Fruit fly (Drosophila melanogaster): Measurements from ENCODE around the gene Wdr62.

- TF ChIP-seq toe (GFP tag; optimal IDR thresholded peaks at IDR 0.05) (peak; percentile 16), cnc (optimal IDR thresholded peaks at IDR 0.05) (no peak), Mnt (GFP tag; optimal IDR thresholded peaks at IDR 0.05) (peak; percentile 93), Hr96 (GFP tag; optimal IDR thresholded peaks at IDR 0.05) (no peak), tj (GFP tag; optimal IDR thresholded peaks at IDR 0.05) (peak; percentile 79), CG5204 (GFP tag; optimal IDR thresholded peaks at IDR 0.05) (no peak), cic (GFP tag; optimal IDR thresholded peaks at IDR 0.05) (peak; percentile 83), kay (GFP tag; ENCODE audit: borderline replicate concordance) (no peak), CG7045 (GFP tag; optimal IDR thresholded peaks at IDR 0.05) (no peak), CG14711 (tag; optimal IDR thresholded peaks at IDR 0.05) (no peak), ovo (GFP tag; optimal IDR thresholded peaks at IDR 0.05) (no peak), bab1 (GFP tag; optimal IDR thresholded peaks at IDR 0.05) (peak; percentile 13), Crg-1 (GFP tag; optimal IDR thresholded peaks at IDR 0.05) (no peak)
Observed at dm6 chr2L:1987434-1988191, 103.2 kb downstream of the Wdr62 start, which contains the start of gene Got2.

All from whole organism, adult.